Worm (Caenorhabditis elegans): Measurements from ENCODE around the gene sma-10.

DNA sequence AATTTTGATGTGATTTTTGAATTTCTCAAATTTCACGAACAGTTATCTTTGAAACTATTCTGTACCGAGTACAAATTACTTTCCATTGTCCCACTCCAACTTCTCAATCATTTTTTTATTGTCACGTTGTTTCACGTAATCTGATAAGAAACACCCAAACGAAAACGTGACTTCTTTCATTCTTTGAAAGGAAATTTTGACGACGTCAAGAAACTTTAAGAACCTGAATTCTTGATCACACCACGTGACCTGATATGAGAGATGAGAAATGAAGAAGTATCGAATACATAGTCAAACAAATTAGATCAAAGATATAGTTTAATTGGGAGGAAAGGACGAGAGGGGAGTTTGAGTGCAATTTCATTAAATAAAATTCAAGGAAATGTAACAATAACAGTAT, 35.3 kb downstream of the sma-10 start:
- TF ChIP-seq W03F9.2 (tag; optimal IDR thresholded peaks at IDR 0.05): no peak
- no peak for TF ChIP-seq dao-5 (tag; optimal IDR thresholded peaks at IDR 0.05)
- TF ChIP-seq him-1 (tag; optimal IDR thresholded peaks at IDR 0.05): no peak
